Fruit fly (Drosophila melanogaster) whole organism, prepupa: ENCODE results near the gene CG13131.
A peak's percentile ranks its signal among the peaks of the same experiment; 100 is the strongest.

Experiments
- Blimp-1 ChIP-seq: fragments of 200-800 bp; sonication (Bioruptor generic); optimal IDR thresholded peaks from 3 replicates; lab custom pipeline; 2017; ENCODE audit warnings: missing biosample characterization, missing genetic modification characterization, mild to moderate bottlenecking, moderate library complexity, missing genetic modification reagents
- CG10631 ChIP-seq: fragments of 200-800 bp; sonication (Bioruptor generic); optimal IDR thresholded peaks from 2 replicates; lab custom pipeline; 2016; ENCODE audit warnings: missing biosample characterization, missing genetic modification characterization
- CG10669 ChIP-seq: fragments of 200-800 bp; sonication (Bioruptor generic); optimal IDR thresholded peaks from 3 replicates; lab custom pipeline; 2018; ENCODE audit warnings: missing biosample characterization, mild to moderate bottlenecking, missing genetic modification characterization, moderate library complexity
- CG11294 ChIP-seq: fragments of 200-800 bp; sonication (Bioruptor generic); IDR thresholded peaks from 2 replicates; pipeline ENCODE4 v1.3.6; 2022; ENCODE audit warnings: missing biosample characterization, missing genetic modification characterization
- CG11762 ChIP-seq: fragments of 200-800 bp; sonication (Bioruptor generic); optimal IDR thresholded peaks from 3 replicates; lab custom pipeline; 2016; ENCODE audit warnings: missing biosample characterization, missing genetic modification characterization; ENCODE audit not compliant: insufficient read depth
- CG11902 ChIP-seq: fragments of 200-800 bp; sonication (Bioruptor generic); optimal IDR thresholded peaks from 3 replicates; lab custom pipeline; 2016; ENCODE audit warnings: missing biosample characterization, missing genetic modification characterization
- CG15336 ChIP-seq: fragments of 200-800 bp; sonication (Bioruptor generic); IDR thresholded peaks from 2 replicates; pipeline ENCODE4 v1.3.6; 2022; ENCODE audit warnings: missing biosample characterization, missing genetic modification characterization
- CG1621 ChIP-seq: fragments of 200-800 bp; sonication (Bioruptor generic); optimal IDR thresholded peaks from 3 replicates; lab custom pipeline; 2018; ENCODE audit warnings: missing biosample characterization, mild to moderate bottlenecking, missing genetic modification characterization
- CG16779 ChIP-seq: fragments of 200-800 bp; sonication (Bioruptor generic); optimal IDR thresholded peaks from 3 replicates; lab custom pipeline; 2017; ENCODE audit warnings: missing biosample characterization, mild to moderate bottlenecking, missing genetic modification characterization
- CG32006 ChIP-seq: fragments of 200-800 bp; sonication (Bioruptor generic); optimal IDR thresholded peaks from 3 replicates; lab custom pipeline; 2017; ENCODE audit warnings: missing biosample characterization, mild to moderate bottlenecking, missing genetic modification characterization
- CG34406 ChIP-seq: fragments of 200-800 bp; sonication (Bioruptor generic); optimal IDR thresholded peaks from 3 replicates; lab custom pipeline; 2016; ENCODE audit warnings: missing biosample characterization, missing genetic modification characterization
- CG3919 ChIP-seq: fragments of 200-800 bp; sonication (Bioruptor generic); optimal IDR thresholded peaks from 3 replicates; lab custom pipeline; 2016; ENCODE audit warnings: missing biosample characterization, missing genetic modification characterization
- CG4318 ChIP-seq: fragments of 200-800 bp; sonication (Bioruptor generic); optimal IDR thresholded peaks from 3 replicates; lab custom pipeline; 2017; ENCODE audit warnings: missing biosample characterization, mild to moderate bottlenecking, missing genetic modification characterization
- CG6276 ChIP-seq: fragments of 200-800 bp; sonication (Bioruptor generic); optimal IDR thresholded peaks from 2 replicates; lab custom pipeline; 2017; ENCODE audit warnings: missing biosample characterization, mild to moderate bottlenecking, missing genetic modification characterization
- CG6792 ChIP-seq: fragments of 200-800 bp; sonication (Bioruptor generic); optimal IDR thresholded peaks from 3 replicates; lab custom pipeline; 2016; ENCODE audit warnings: missing biosample characterization, missing genetic modification characterization
- CG6854 ChIP-seq: fragments of 200-800 bp; sonication (Bioruptor generic); optimal IDR thresholded peaks from 2 replicates; lab custom pipeline; 2017; ENCODE audit warnings: missing biosample characterization, mild to moderate bottlenecking, missing genetic modification characterization
- CG7368 ChIP-seq: fragments of 200-800 bp; sonication (Bioruptor generic); optimal IDR thresholded peaks from 3 replicates; lab custom pipeline; 2016; ENCODE audit warnings: missing biosample characterization, missing genetic modification characterization
- CG8119 ChIP-seq: fragments of 200-800 bp; sonication (Bioruptor generic); IDR thresholded peaks from 3 replicates; pipeline ENCODE4 v1.3.6; 2022; ENCODE audit warnings: missing biosample characterization, missing genetic modification characterization
- CG8632 ChIP-seq: fragments of 200-800 bp; sonication (Bioruptor generic); optimal IDR thresholded peaks from 3 replicates; lab custom pipeline; 2016; ENCODE audit warnings: missing biosample characterization, missing genetic modification characterization
- CG9139 ChIP-seq: fragments of 200-800 bp; sonication (Bioruptor generic); optimal IDR thresholded peaks from 3 replicates; lab custom pipeline; 2017; ENCODE audit warnings: missing biosample characterization, mild to moderate bottlenecking, missing genetic modification characterization
- Eip75B ChIP-seq: fragments of 200-800 bp; sonication (Bioruptor generic); optimal IDR thresholded peaks from 3 replicates; lab custom pipeline; 2016; ENCODE audit warnings: missing biosample characterization, missing genetic modification characterization
- Eip78C ChIP-seq: fragments of 200-800 bp; sonication (Bioruptor generic); peaks from one replicate; lab custom pipeline; 2016; ENCODE audit warnings: missing biosample characterization, missing genetic modification characterization
- Eip93F ChIP-seq: fragments of 200-800 bp; sonication (Bioruptor generic); optimal IDR thresholded peaks from 2 replicates; lab custom pipeline; 2016; ENCODE audit warnings: missing biosample characterization, mild to moderate bottlenecking, missing genetic modification characterization
- Ets21C ChIP-seq: fragments of 200-800 bp; sonication (Bioruptor generic); optimal IDR thresholded peaks from 3 replicates; lab custom pipeline; 2016; ENCODE audit warnings: missing biosample characterization, missing genetic modification characterization
- Ets96B ChIP-seq: fragments of 200-800 bp; optimal IDR thresholded peaks from 2 replicates; lab custom pipeline; 2019; ENCODE audit warnings: missing biosample characterization, mild to moderate bottlenecking, missing genetic modification characterization, moderate library complexity
- Gug ChIP-seq: fragments of 200-800 bp; sonication (Bioruptor generic); IDR thresholded peaks from 2 replicates; pipeline ENCODE4 v1.3.6; 2022; ENCODE audit warnings: missing biosample characterization, missing genetic modification characterization
- Hr38 ChIP-seq: sonication (Bioruptor generic); optimal IDR thresholded peaks from 2 replicates; lab custom pipeline; 2016; ENCODE audit warnings: missing biosample characterization, missing genetic modification characterization
- Hr39 ChIP-seq: fragments of 200-800 bp; sonication (Bioruptor generic); optimal IDR thresholded peaks from 2 replicates; lab custom pipeline; 2016; ENCODE audit warnings: missing biosample characterization, missing genetic modification characterization
- Hr4 ChIP-seq: fragments of 200-800 bp; sonication (Bioruptor generic); optimal IDR thresholded peaks from 3 replicates; lab custom pipeline; 2016; ENCODE audit warnings: missing biosample characterization, missing genetic modification characterization
- Lpt ChIP-seq: fragments of 200-800 bp; sonication (Bioruptor generic); optimal IDR thresholded peaks from 3 replicates; lab custom pipeline; 2016; ENCODE audit warnings: missing biosample characterization, missing genetic modification characterization
- Met ChIP-seq: fragments of 200-800 bp; sonication (Bioruptor generic); optimal IDR thresholded peaks from 3 replicates; lab custom pipeline; 2016; ENCODE audit warnings: missing biosample characterization, missing genetic modification characterization
- OdsH ChIP-seq: fragments of 200-800 bp; sonication (Bioruptor generic); optimal IDR thresholded peaks from 3 replicates; lab custom pipeline; 2016; ENCODE audit warnings: missing biosample characterization, missing genetic modification characterization
- Smox ChIP-seq: fragments of 200-800 bp; sonication (Bioruptor generic); optimal IDR thresholded peaks from 3 replicates; lab custom pipeline; 2016; ENCODE audit warnings: missing biosample characterization, missing genetic modification characterization
- Sox102F ChIP-seq: fragments of 200-800 bp; sonication (Bioruptor generic); optimal IDR thresholded peaks from 2 replicates; lab custom pipeline; 2016; ENCODE audit warnings: missing biosample characterization, mild to moderate bottlenecking, missing genetic modification characterization
- Sox15 ChIP-seq: fragments of 200-800 bp; sonication (Bioruptor generic); optimal IDR thresholded peaks from 3 replicates; lab custom pipeline; 2016; ENCODE audit warnings: missing biosample characterization, missing genetic modification characterization
- achi ChIP-seq: fragments of 200-800 bp; sonication (Bioruptor generic); optimal IDR thresholded peaks from 3 replicates; lab custom pipeline; 2016; ENCODE audit warnings: missing biosample characterization, missing genetic modification characterization
- dac ChIP-seq: fragments of 200-800 bp; sonication (Bioruptor generic); optimal IDR thresholded peaks from 2 replicates; lab custom pipeline; 2017; ENCODE audit warnings: missing biosample characterization, mild to moderate bottlenecking, missing genetic modification characterization
- dsx ChIP-seq: fragments of 200-800 bp; optimal IDR thresholded peaks from 3 replicates; lab custom pipeline; 2019; ENCODE audit warnings: missing biosample characterization, mild to moderate bottlenecking, missing genetic modification characterization, moderate library complexity; ENCODE audit not compliant: poor library complexity, severe bottlenecking
- fd59A ChIP-seq: fragments of 200-800 bp; sonication (Bioruptor generic); optimal IDR thresholded peaks from 2 replicates; lab custom pipeline; 2017; ENCODE audit warnings: missing biosample characterization, mild to moderate bottlenecking, missing genetic modification characterization, missing genetic modification reagents
- fd85E ChIP-seq: fragments of 200-800 bp; sonication (Bioruptor generic); optimal IDR thresholded peaks from 3 replicates; lab custom pipeline; 2016; ENCODE audit warnings: missing biosample characterization, missing genetic modification characterization
- fkh ChIP-seq: fragments of 200-800 bp; sonication (Bioruptor generic); optimal IDR thresholded peaks from 3 replicates; lab custom pipeline; 2017; ENCODE audit warnings: missing biosample characterization, mild to moderate bottlenecking, missing genetic modification characterization, moderate library complexity
- net ChIP-seq: fragments of 200-800 bp; sonication (Bioruptor generic); optimal IDR thresholded peaks from 3 replicates; lab custom pipeline; 2016; ENCODE audit warnings: missing biosample characterization, missing genetic modification characterization
- pdm3 ChIP-seq: fragments of 200-800 bp; sonication (Bioruptor generic); optimal IDR thresholded peaks from 3 replicates; lab custom pipeline; 2016; ENCODE audit warnings: missing biosample characterization, missing genetic modification characterization
- salr ChIP-seq, 2 experiments: fragments of 200-800 bp; sonication (Bioruptor generic); optimal IDR thresholded peaks; 3 replicates each; lab custom pipeline; 2016 to 2018; ENCODE audit warnings: missing biosample characterization in 2 of 2, missing genetic modification characterization in 2 of 2, mild to moderate bottlenecking in 1 of 2
- spab ChIP-seq: fragments of 200-800 bp; sonication (Bioruptor generic); optimal IDR thresholded peaks from 2 replicates; lab custom pipeline; 2017; ENCODE audit warnings: missing biosample characterization, mild to moderate bottlenecking, missing genetic modification characterization, missing genetic modification reagents
- ss ChIP-seq, 2 experiments: fragments of 200-800 bp; sonication (Bioruptor generic); optimal IDR thresholded peaks; 2 replicates in 1 of 2; 3 replicates in 1 of 2; lab custom pipeline; 2017 to 2018; ENCODE audit warnings: mild to moderate bottlenecking in 2 of 2, missing biosample characterization in 2 of 2, missing genetic modification characterization in 2 of 2, moderate library complexity in 1 of 2
- topi ChIP-seq: fragments of 200-800 bp; sonication (Bioruptor generic); optimal IDR thresholded peaks from 3 replicates; lab custom pipeline; 2016; ENCODE audit warnings: missing biosample characterization, missing genetic modification characterization

Gene CG13131

DNA sequence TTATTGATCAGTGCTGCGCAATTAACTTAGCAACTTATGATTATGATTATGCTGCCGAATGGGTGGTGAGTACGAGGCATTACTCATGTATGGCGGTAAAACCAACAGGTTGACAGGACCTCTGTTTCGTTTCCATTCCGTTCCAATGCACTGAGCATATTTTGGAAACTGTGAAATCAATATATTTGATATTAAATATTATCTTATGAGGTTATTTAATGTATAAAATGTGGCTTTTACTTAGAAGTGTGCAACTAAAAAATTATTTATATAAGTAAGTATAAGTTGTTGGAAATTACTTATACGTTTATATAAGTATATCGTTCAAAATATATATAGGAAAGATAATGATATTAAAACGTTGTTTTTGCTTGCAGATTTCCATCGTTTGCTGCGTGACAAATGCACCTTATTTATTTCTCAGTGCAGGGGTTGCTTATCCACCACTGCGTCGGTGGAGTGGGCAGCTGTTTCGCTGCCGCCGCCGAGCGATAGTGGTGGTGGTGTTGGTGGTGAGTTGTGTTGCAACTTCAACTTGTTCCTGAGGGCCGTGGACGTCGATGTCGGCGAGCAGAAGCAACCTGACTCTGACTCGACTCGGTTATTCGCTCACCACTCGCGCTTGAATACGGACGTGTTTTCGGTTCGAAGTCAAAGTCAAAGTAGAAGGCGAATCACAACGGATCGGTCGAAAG is 33.0 kb downstream of the CG13131 start, which contains the start of gene bib (continued):
- TF ChIP-seq CG15336 (GFP tag; lab: Robert Waterston, UW), result peak; percentile 80
- peak; percentile 87 for TF ChIP-seq CG11762 (GFP tag; lab: Kevin White, UChicago)
- TF ChIP-seq Ets21C (GFP tag; lab: Kevin White, UChicago), result peak; percentile 50
- peak; percentile 88 to 91 for TF ChIP-seq ss (GFP tag; optimal IDR thresholded peaks at IDR 0.05; lab: Kevin White, UChicago)
- peak; percentile 92 for TF ChIP-seq CG32006
- peak; percentile 87 for TF ChIP-seq fd59A
- peak; percentile 81 for TF ChIP-seq Eip75B
- TF ChIP-seq dsx (GFP tag; lab: Kevin White, UChicago), result peak; percentile 91
- peak; percentile 92 for TF ChIP-seq CG34406
- peak; percentile 85 for TF ChIP-seq Lpt
- peak; percentile 82 for TF ChIP-seq CG16779
- peak; percentile 93 for TF ChIP-seq CG3919
- TF ChIP-seq CG8119 (GFP tag; lab: Robert Waterston, UW), result peak; percentile 89
- peak; percentile 64 for TF ChIP-seq CG11902 (GFP tag; lab: Kevin White, UChicago)
- TF ChIP-seq CG6792 (GFP tag; lab: Kevin White, UChicago), result peak; percentile 88
- peak; percentile 96 for TF ChIP-seq Eip78C (GFP tag; lab: Kevin White, UChicago)
- TF ChIP-seq Hr39 (GFP tag; lab: Kevin White, UChicago), result peak; percentile 54
- TF ChIP-seq fd85E, result peak; percentile 65
- peak; percentile 76 to 93 for TF ChIP-seq salr (GFP tag; optimal IDR thresholded peaks at IDR 0.05; lab: Kevin White, UChicago)
- TF ChIP-seq net (GFP tag; lab: Kevin White, UChicago), result peak; percentile 90
- peak; percentile 86 for TF ChIP-seq CG9139 (GFP tag; lab: Kevin White, UChicago)
- peak; percentile 85 for TF ChIP-seq Met
- peak; percentile 51 for TF ChIP-seq Blimp-1 (GFP tag; lab: Kevin White, UChicago)
- TF ChIP-seq fkh (GFP tag; lab: Kevin White, UChicago), result peak; percentile 25
- peak; percentile 67 for TF ChIP-seq Sox15 (GFP tag; lab: Kevin White, UChicago)
- peak; percentile 76 for TF ChIP-seq CG1621 (tag; lab: Kevin White, UChicago)
- peak; percentile 80 for TF ChIP-seq Smox (GFP tag; lab: Kevin White, UChicago)
- peak; percentile 84 for TF ChIP-seq CG4318 (GFP tag; lab: Kevin White, UChicago)
- peak; percentile 90 for TF ChIP-seq CG8632 (GFP tag; lab: Kevin White, UChicago)
- TF ChIP-seq Hr38 (GFP tag; lab: Kevin White, UChicago), result no peak
- peak; percentile 89 for TF ChIP-seq spab
- peak; percentile 79 for TF ChIP-seq CG6854
- peak; percentile 60 for TF ChIP-seq Eip93F
- peak; percentile 91 for TF ChIP-seq OdsH (GFP tag; lab: Kevin White, UChicago)

DNA sequence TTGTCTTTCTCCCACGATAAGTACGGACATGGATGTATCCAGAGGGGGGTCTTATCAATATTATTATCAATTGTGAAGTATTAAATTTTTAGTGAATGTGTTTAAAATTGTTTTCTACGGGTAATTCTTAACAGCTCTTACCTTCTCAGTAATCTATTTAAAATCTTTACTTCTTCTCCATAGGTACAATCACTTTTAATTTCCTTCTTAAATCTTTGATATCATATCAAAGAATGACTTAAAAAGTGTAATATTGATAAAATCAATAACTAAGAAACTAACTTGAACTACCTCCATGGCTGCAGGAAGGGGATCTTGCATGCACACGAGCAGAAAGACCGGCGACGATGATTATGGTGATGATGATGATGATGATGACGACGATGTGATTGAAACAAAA is 34.7 kb downstream of the CG13131 start:
- TF ChIP-seq Sox102F (GFP tag; lab: Kevin White, UChicago), result peak; percentile 68
- TF ChIP-seq net (GFP tag; lab: Kevin White, UChicago), result peak; percentile 70
- TF ChIP-seq Met, result peak; percentile 92
- peak; percentile 68 for TF ChIP-seq CG8632 (GFP tag; lab: Kevin White, UChicago)
- peak; percentile 65 for TF ChIP-seq CG10669 (GFP tag; lab: Kevin White, UChicago)
- TF ChIP-seq Sox15 (GFP tag; lab: Kevin White, UChicago), result peak; percentile 59
- TF ChIP-seq topi (GFP tag; lab: Kevin White, UChicago), result peak; percentile 87
- TF ChIP-seq Gug, result no peak
- peak; percentile 56 for TF ChIP-seq OdsH (GFP tag; lab: Kevin White, UChicago)
- TF ChIP-seq CG6854, result peak; percentile 56
- TF ChIP-seq fkh (GFP tag; lab: Kevin White, UChicago), result no peak
- TF ChIP-seq CG34406, result peak; percentile 75
- peak; percentile 16 for TF ChIP-seq fd59A
- peak; percentile 44 for TF ChIP-seq Eip93F
- TF ChIP-seq CG11294, result no peak
- peak; percentile 64 for TF ChIP-seq pdm3 (GFP tag; lab: Kevin White, UChicago)
- no peak for TF ChIP-seq dac (GFP tag; lab: Kevin White, UChicago)
- no peak for TF ChIP-seq Lpt
- peak; percentile 37 for TF ChIP-seq fd85E
- TF ChIP-seq CG11762 (GFP tag; lab: Kevin White, UChicago), result peak; percentile 42
- TF ChIP-seq achi, result peak; percentile 71
- no peak for TF ChIP-seq CG1621 (tag; lab: Kevin White, UChicago)
- peak; percentile 94 for TF ChIP-seq Eip78C (GFP tag; lab: Kevin White, UChicago)
- peak; percentile 63 for TF ChIP-seq CG16779
- peak; percentile 63 for TF ChIP-seq CG7368 (GFP tag; lab: Kevin White, UChicago)
- peak; percentile 73 for TF ChIP-seq Ets96B (tag; lab: Kevin White, UChicago)
- peak; percentile 65 for TF ChIP-seq CG10631 (GFP tag; lab: Kevin White, UChicago)
- TF ChIP-seq ss (GFP tag; optimal IDR thresholded peaks at IDR 0.05; lab: Kevin White, UChicago), result peak; percentile 52 to 81
- TF ChIP-seq Hr4 (GFP tag; lab: Kevin White, UChicago), result no peak
- TF ChIP-seq CG6276 (GFP tag; lab: Kevin White, UChicago), result no peak
